Fruit fly (Drosophila melanogaster) whole organism, embryonic: ENCODE results near the gene bab2.

ENCODE experiments used
- ATbp ChIP-seq: fragments of 200-800 bp; sonication (Bioruptor generic); optimal IDR thresholded peaks from 2 replicates; lab custom pipeline; 2017; ENCODE audit warnings: missing biosample characterization, mild to moderate bottlenecking, missing genetic modification characterization, missing genetic modification reagents
- Bteb2 ChIP-seq: fragments of 200-800 bp; sonication (Bioruptor generic); optimal IDR thresholded peaks from 2 replicates; lab custom pipeline; 2016; ENCODE audit warnings: missing biosample characterization, missing genetic modification characterization
- CG10274 ChIP-seq: fragments of 200-800 bp; sonication (Bioruptor generic); optimal IDR thresholded peaks from 3 replicates; lab custom pipeline; 2017; ENCODE audit warnings: missing biosample characterization, mild to moderate bottlenecking, missing genetic modification characterization
- CG10366 ChIP-seq: fragments of 200-800 bp; sonication (Bioruptor generic); IDR thresholded peaks from 2 replicates; pipeline ENCODE4 v1.3.6; 2022; ENCODE audit warnings: missing biosample characterization, missing genetic modification characterization
- CG10431 ChIP-seq: fragments of 200-800 bp; sonication (Bioruptor generic); optimal IDR thresholded peaks from 3 replicates; lab custom pipeline; 2018; ENCODE audit warnings: missing biosample characterization, mild to moderate bottlenecking, missing genetic modification characterization
- CG11560 ChIP-seq: fragments of 200-800 bp; sonication (Bioruptor generic); IDR thresholded peaks from 3 replicates; pipeline ENCODE4 v1.3.6; 2022; ENCODE audit warnings: missing biosample characterization, missing genetic modification characterization
- CG12236 ChIP-seq: fragments of 200-800 bp; sonication (Bioruptor generic); optimal IDR thresholded peaks from 2 replicates; lab custom pipeline; 2016; ENCODE audit warnings: missing biosample characterization, missing genetic modification characterization
- CG1233 ChIP-seq: fragments of 200-800 bp; sonication (Bioruptor generic); optimal IDR thresholded peaks from 4 replicates; lab custom pipeline; 2018; ENCODE audit warnings: missing biosample characterization, mild to moderate bottlenecking, missing genetic modification characterization
- CG13123 ChIP-seq: fragments of 200-800 bp; sonication (Bioruptor generic); optimal IDR thresholded peaks from 2 replicates; lab custom pipeline; 2016; ENCODE audit warnings: missing biosample characterization, missing genetic modification characterization
- CG14860 ChIP-seq: fragments of 200-800 bp; sonication (Bioruptor generic); IDR thresholded peaks from 3 replicates; pipeline ENCODE4 v1.3.6; 2022; ENCODE audit warnings: missing biosample characterization, missing genetic modification characterization; ENCODE audit not compliant: partially characterized antibody
- CG1602 ChIP-seq: fragments of 200-800 bp; sonication (Bioruptor generic); optimal IDR thresholded peaks from 3 replicates; lab custom pipeline; 2016; ENCODE audit warnings: missing biosample characterization, missing genetic modification characterization
- CG16779 ChIP-seq: fragments of 200-800 bp; sonication (Bioruptor generic); IDR thresholded peaks from 2 replicates; pipeline ENCODE4 v1.3.6; 2022; ENCODE audit warnings: missing biosample characterization, missing genetic modification characterization
- CG16863 ChIP-seq: fragments of 200-800 bp; sonication (Bioruptor generic); optimal IDR thresholded peaks from 3 replicates; lab custom pipeline; 2016; ENCODE audit warnings: missing biosample characterization, missing genetic modification characterization
- CG17568 ChIP-seq: fragments of 200-800 bp; sonication (Bioruptor generic); optimal IDR thresholded peaks from 2 replicates; lab custom pipeline; 2018; ENCODE audit warnings: missing biosample characterization, mild to moderate bottlenecking, missing genetic modification characterization, moderate library complexity
- CG17802 ChIP-seq: fragments of 200-800 bp; sonication (Bioruptor generic); optimal IDR thresholded peaks from 2 replicates; lab custom pipeline; 2018; ENCODE audit warnings: missing biosample characterization, mild to moderate bottlenecking, missing genetic modification characterization, moderate library complexity
- CG2202 ChIP-seq: fragments of 200-800 bp; sonication (Bioruptor generic); optimal IDR thresholded peaks from 2 replicates; lab custom pipeline; 2018; ENCODE audit warnings: missing biosample characterization, mild to moderate bottlenecking, missing genetic modification characterization
- CG33557 ChIP-seq: fragments of 200-800 bp; sonication (Bioruptor generic); optimal IDR thresholded peaks from 2 replicates; lab custom pipeline; 2019; ENCODE audit warnings: missing biosample characterization, mild to moderate bottlenecking, missing genetic modification characterization, moderate library complexity
- CG3847 ChIP-seq: fragments of 200-800 bp; sonication (Bioruptor generic); IDR thresholded peaks from 2 replicates; pipeline ENCODE4 v1.3.6; 2022; ENCODE audit warnings: missing biosample characterization, missing genetic modification characterization
- CG42726 ChIP-seq: fragments of 200-800 bp; sonication (Bioruptor generic); IDR thresholded peaks from 2 replicates; pipeline ENCODE4 v1.3.6; 2022; ENCODE audit warnings: missing biosample characterization, missing genetic modification characterization; ENCODE audit not compliant: partially characterized antibody
- CG7556 ChIP-seq: fragments of 200-800 bp; sonication (Bioruptor generic); optimal IDR thresholded peaks from 2 replicates; lab custom pipeline; 2017; ENCODE audit warnings: missing biosample characterization, mild to moderate bottlenecking, missing genetic modification characterization
- CG8290 ChIP-seq, 3 experiments: fragments of 200-800 bp; sonication (Bioruptor generic); optimal IDR thresholded peaks; 2 replicates each; lab custom pipeline; 2016 to 2019; ENCODE audit warnings: missing biosample characterization in 3 of 3, missing genetic modification characterization in 3 of 3, mild to moderate bottlenecking in 2 of 3, moderate library complexity in 1 of 3
- CG8944 ChIP-seq: fragments of 200-800 bp; sonication (Bioruptor generic); optimal IDR thresholded peaks from 3 replicates; lab custom pipeline; 2016; ENCODE audit warnings: missing biosample characterization, missing genetic modification characterization
- Dek ChIP-seq: fragments of 200-800 bp; sonication (Bioruptor generic); optimal IDR thresholded peaks from 3 replicates; lab custom pipeline; 2019; ENCODE audit warnings: missing biosample characterization, mild to moderate bottlenecking, missing genetic modification characterization, moderate library complexity
- E2f2 ChIP-seq: fragments of 200-800 bp; sonication (Bioruptor generic); IDR thresholded peaks from 2 replicates; pipeline ENCODE4 v1.3.6; 2022; ENCODE audit warnings: missing biosample characterization, missing genetic modification characterization
- HLH4C ChIP-seq: fragments of 200-800 bp; sonication (Bioruptor generic); IDR thresholded peaks from 3 replicates; pipeline ENCODE4 v1.3.6; 2022; ENCODE audit warnings: missing biosample characterization, missing genetic modification characterization; ENCODE audit not compliant: partially characterized antibody
- HmgD ChIP-seq: fragments of 200-800 bp; sonication (Bioruptor generic); optimal IDR thresholded peaks from 3 replicates; lab custom pipeline; 2016; ENCODE audit warnings: missing biosample characterization, missing genetic modification characterization
- Hmx ChIP-seq: fragments of 200-800 bp; sonication (Bioruptor generic); optimal IDR thresholded peaks from 2 replicates; lab custom pipeline; 2016; ENCODE audit warnings: missing biosample characterization, missing genetic modification characterization
- NC2β ChIP-seq: fragments of 200-800 bp; sonication (Bioruptor generic); optimal IDR thresholded peaks from 2 replicates; lab custom pipeline; 2016; ENCODE audit warnings: missing biosample characterization, missing genetic modification characterization
- NfI ChIP-seq: fragments of 200-800 bp; sonication (Bioruptor generic); optimal IDR thresholded peaks from 3 replicates; lab custom pipeline; 2018; ENCODE audit warnings: missing biosample characterization, mild to moderate bottlenecking, missing genetic modification characterization, moderate library complexity
- Optix ChIP-seq: fragments of 200-800 bp; sonication (Bioruptor generic); IDR thresholded peaks from 3 replicates; pipeline ENCODE4 v1.3.6; 2022; ENCODE audit warnings: missing biosample characterization, missing genetic modification characterization
- Ravus ChIP-seq: fragments of 200-800 bp; sonication (Bioruptor generic); IDR thresholded peaks from 2 replicates; pipeline ENCODE4 v1.3.6; 2022; ENCODE audit warnings: missing biosample characterization, missing genetic modification characterization
- TFAM ChIP-seq: fragments of 200-800 bp; sonication (Bioruptor generic); optimal IDR thresholded peaks from 2 replicates; lab custom pipeline; 2017; ENCODE audit warnings: missing biosample characterization, missing genetic modification characterization, inconsistent platforms
- Trl ChIP-seq, 3 experiments: fragments of >200 bp in 2 of 3; fragments of 200-800 bp in 1 of 3; sonication (Bioruptor generic) in 1 of 3; optimal IDR thresholded peaks; 2 replicates in 1 of 3; 3 replicates in 2 of 3; lab custom pipeline; 2016 to 2017; ENCODE audit warnings: missing biosample characterization in 1 of 3, missing genetic modification characterization in 1 of 3
- Xbp1 ChIP-seq: fragments of 200-800 bp; sonication (Bioruptor generic); optimal IDR thresholded peaks from 3 replicates; lab custom pipeline; 2016; ENCODE audit warnings: missing biosample characterization, mild to moderate bottlenecking, missing genetic modification characterization
- YL-1 ChIP-seq: fragments of 200-800 bp; sonication (Bioruptor generic); optimal IDR thresholded peaks from 3 replicates; lab custom pipeline; 2017; ENCODE audit warnings: missing biosample characterization, mild to moderate bottlenecking, missing genetic modification characterization
- ac ChIP-seq: fragments of 200-800 bp; sonication (Bioruptor generic); optimal IDR thresholded peaks from 3 replicates; lab custom pipeline; 2017; ENCODE audit warnings: missing biosample characterization, mild to moderate bottlenecking, missing genetic modification characterization
- ase ChIP-seq: fragments of 200-800 bp; sonication (Bioruptor generic); IDR thresholded peaks from 3 replicates; pipeline ENCODE4 v1.3.6; 2022; ENCODE audit warnings: missing biosample characterization, missing genetic modification characterization
- br ChIP-seq: fragments of >200 bp; optimal IDR thresholded peaks from 2 replicates; lab custom pipeline; 2017
- ci ChIP-seq: fragments of 200-800 bp; sonication (Bioruptor generic); IDR thresholded peaks from 3 replicates; pipeline ENCODE4 v1.3.6; 2022; ENCODE audit warnings: missing biosample characterization, missing genetic modification characterization
- crc ChIP-seq: fragments of 200-800 bp; sonication (Bioruptor generic); optimal IDR thresholded peaks from 2 replicates; lab custom pipeline; 2016; ENCODE audit warnings: missing biosample characterization, missing genetic modification characterization
- croc ChIP-seq: fragments of 200-800 bp; sonication (Bioruptor generic); conservative IDR thresholded peaks from 3 replicates; pipeline ENCODE4 v1.3.6; 2022; ENCODE audit warnings: missing biosample characterization, missing genetic modification characterization
- dati ChIP-seq: fragments of 200-800 bp; sonication (Bioruptor generic); IDR thresholded peaks from 2 replicates; pipeline ENCODE4 v1.3.6; 2022; ENCODE audit warnings: missing biosample characterization, missing genetic modification characterization
- dmrt11E ChIP-seq: fragments of 200-800 bp; sonication (Bioruptor generic); optimal IDR thresholded peaks from 3 replicates; lab custom pipeline; 2018; ENCODE audit warnings: missing biosample characterization, mild to moderate bottlenecking, missing genetic modification characterization, moderate library complexity
- en ChIP-seq: fragments of 200-800 bp; sonication (Bioruptor generic); optimal IDR thresholded peaks from 2 replicates; lab custom pipeline; 2016; ENCODE audit warnings: missing biosample characterization, missing genetic modification characterization
- eve ChIP-seq, 2 experiments: fragments of >200 bp; optimal IDR thresholded peaks; 2 replicates each; lab custom pipeline; 2017; ENCODE audit warnings: missing biosample characterization in 2 of 2, missing genetic modification characterization in 2 of 2
- pb ChIP-seq: fragments of 200-800 bp; sonication (Bioruptor generic); optimal IDR thresholded peaks from 3 replicates; lab custom pipeline; 2016; ENCODE audit warnings: missing biosample characterization, missing genetic modification characterization
- pum ChIP-seq: fragments of 200-800 bp; sonication (Bioruptor generic); optimal IDR thresholded peaks from 2 replicates; lab custom pipeline; 2016; ENCODE audit warnings: missing biosample characterization, missing genetic modification characterization
- row ChIP-seq: fragments of 200-800 bp; sonication (Bioruptor generic); IDR thresholded peaks from 3 replicates; pipeline ENCODE4 v1.3.6; 2022; ENCODE audit warnings: missing biosample characterization, missing genetic modification characterization
- tio ChIP-seq: fragments of 200-800 bp; sonication (Bioruptor generic); optimal IDR thresholded peaks from 2 replicates; lab custom pipeline; 2017; ENCODE audit warnings: missing biosample characterization, missing genetic modification characterization, inconsistent platforms
- unc-4 ChIP-seq: fragments of 200-800 bp; sonication (Bioruptor generic); IDR thresholded peaks from 2 replicates; pipeline ENCODE4 v1.3.6; 2022; ENCODE audit warnings: missing biosample characterization, missing genetic modification characterization; ENCODE audit not compliant: partially characterized antibody
- vnd ChIP-seq: fragments of 200-800 bp; sonication (Bioruptor generic); IDR thresholded peaks from 3 replicates; pipeline ENCODE4 v1.3.6; 2022; ENCODE audit warnings: missing biosample characterization, missing genetic modification characterization; ENCODE audit not compliant: partially characterized antibody
- z ChIP-seq: fragments of 200-800 bp; sonication (Bioruptor generic); IDR thresholded peaks from 3 replicates; pipeline ENCODE4 v1.3.6; 2022; ENCODE audit warnings: missing biosample characterization, missing genetic modification characterization

Gene bab2

dm6 chr3L:1169617-1170016, 7.5 kb downstream of the bab2 start (continued):
- TF ChIP-seq Optix (no peak), ci (GFP tag; lab: Robert Waterston, UW) (0 out of 3 replicates have a peak, but pooled peaks have one; percentile 28), NC2β (GFP tag; lab: Kevin White, UChicago) (no peak), CG1233 (GFP tag; lab: Kevin White, UChicago) (peak; percentile 22), pum (GFP tag; lab: Kevin White, UChicago) (no peak), Dek (tag; lab: Kevin White, UChicago) (no peak), Bteb2 (GFP tag; lab: Kevin White, UChicago) (no peak), YL-1 (GFP tag; lab: Kevin White, UChicago) (no peak), NfI (GFP tag; lab: Kevin White, UChicago) (no peak), CG7556 (GFP tag; lab: Kevin White, UChicago) (no peak), CG16863 (GFP tag; lab: Kevin White, UChicago) (no peak), CG2202 (tag; lab: Kevin White, UChicago) (no peak), CG10431 (GFP tag; lab: Kevin White, UChicago) (peak; percentile 20), HLH4C (GFP tag; lab: Robert Waterston, UW) (no peak), CG33557 (no peak), CG17802 (tag; lab: Kevin White, UChicago) (no peak), CG10366 (GFP tag; lab: Robert Waterston, UW) (no peak), ase (GFP tag; lab: Robert Waterston, UW) (no peak), Hmx (no peak), CG17568 (GFP tag; lab: Kevin White, UChicago) (peak; percentile 33), CG11560 (no peak), CG3847 (GFP tag; lab: Robert Waterston, UW) (no peak), CG13123 (GFP tag; lab: Kevin White, UChicago) (no peak), en (GFP tag; lab: Kevin White, UChicago) (no peak), CG14860 (GFP tag; lab: Robert Waterston, UW) (no peak), CG8944 (no peak), ac (GFP tag; lab: Kevin White, UChicago) (no peak), eve (GFP tag; optimal IDR thresholded peaks at IDR 0.05; lab: Kevin White, UChicago) (no peak), crc (GFP tag; lab: Kevin White, UChicago) (no peak), br (lab: Kevin White, UChicago) (no peak), ATbp (peak; percentile 19), row (GFP tag; lab: Robert Waterston, UW) (peak; percentile 28; the same call in 1 of the 3 replicates), CG10274 (GFP tag; lab: Kevin White, UChicago) (no peak), Ravus (no peak), dmrt11E (no peak), dati (no peak), E2f2 (GFP tag; lab: Robert Waterston, UW) (no peak), CG12236 (GFP tag; lab: Kevin White, UChicago) (no peak), TFAM (GFP tag; lab: Kevin White, UChicago) (no peak), z (GFP tag; lab: Robert Waterston, UW) (no peak), croc (GFP tag; lab: Robert Waterston, UW) (no peak), CG42726 (no peak), tio (no peak), Xbp1 (GFP tag; lab: Kevin White, UChicago) (no peak), CG16779 (GFP tag; lab: Robert Waterston, UW) (no peak), CG1602 (no peak), CG8290 (GFP tag; optimal IDR thresholded peaks at IDR 0.05; lab: Kevin White, UChicago) (no peak), CG8290 (tag; optimal IDR thresholded peaks at IDR 0.05; lab: Kevin White, UChicago) (no peak), Trl (optimal IDR thresholded peaks at IDR 0.05; lab: Kevin White, UChicago) (no peak), Trl (GFP tag; optimal IDR thresholded peaks at IDR 0.05; lab: Kevin White, UChicago) (no peak), HmgD (GFP tag; lab: Kevin White, UChicago) (no peak), vnd (GFP tag; lab: Robert Waterston, UW) (no peak), pb (GFP tag; lab: Kevin White, UChicago) (no peak), unc-4 (GFP tag; lab: Robert Waterston, UW) (no peak)
